Worm (Caenorhabditis elegans) whole organism, young adult: Measurements from ENCODE around the gene srlf-12.

Experiments
- B0019.2 ChIP-seq: fragments of 200-800 bp; sonication (Bioruptor generic); conservative IDR thresholded peaks from 2 replicates; pipeline ENCODE4 v1.3.6; 2022; ENCODE audit warnings: missing genetic modification reagents, missing genetic modification characterization, missing compliant biosample characterization
- B0336.3 ChIP-seq: fragments of 200-800 bp; sonication (Bioruptor generic); IDR thresholded peaks from 2 replicates; pipeline ENCODE4 v1.3.6; 2022; ENCODE audit warnings: missing genetic modification characterization, missing compliant biosample characterization
- C06A6.2 ChIP-seq: fragments of 200-800 bp; sonication (Bioruptor generic); conservative IDR thresholded peaks from 2 replicates; pipeline ENCODE4 v1.3.6; 2022; ENCODE audit warnings: missing genetic modification characterization, missing compliant biosample characterization
- F10E7.11 ChIP-seq: sonication (generic microtip); optimal IDR thresholded peaks from 2 replicates; lab custom pipeline; 2017; ENCODE audit warnings: mild to moderate bottlenecking, missing genetic modification characterization, moderate library complexity, missing compliant biosample characterization
- F52B5.7 ChIP-seq: sonication (generic microtip); optimal IDR thresholded peaks from 2 replicates; lab custom pipeline; 2016; ENCODE audit warnings: mild to moderate bottlenecking, missing genetic modification characterization, missing compliant biosample characterization
- Y56A3A.18 ChIP-seq: fragments of 200-800 bp; sonication (Bioruptor generic); IDR thresholded peaks from 2 replicates; pipeline ENCODE4 v1.3.6; 2022; ENCODE audit warnings: missing genetic modification reagents, missing genetic modification characterization, missing compliant biosample characterization
- Y67H2A.10 ChIP-seq: fragments of 200-800 bp; sonication (Bioruptor generic); conservative IDR thresholded peaks from 2 replicates; pipeline ENCODE4 v1.3.6; 2022; ENCODE audit warnings: missing genetic modification reagents, missing genetic modification characterization, missing compliant biosample characterization
- Y79H2A.3 ChIP-seq: fragments of 200-800 bp; sonication (Bioruptor generic); conservative IDR thresholded peaks from 2 replicates; pipeline ENCODE4 v1.3.6; 2022; ENCODE audit warnings: missing genetic modification reagents, missing genetic modification characterization, missing compliant biosample characterization
- Y95B8A.8 ChIP-seq: fragments of 200-800 bp; sonication (Bioruptor generic); IDR thresholded peaks from 2 replicates; pipeline ENCODE4 v1.3.6; 2022; ENCODE audit warnings: missing genetic modification reagents, missing genetic modification characterization, missing compliant biosample characterization
- akir-1 ChIP-seq: fragments of 200-800 bp; sonication (Bioruptor generic); optimal IDR thresholded peaks from 2 replicates; lab custom pipeline; 2018; ENCODE audit warnings: mild to moderate bottlenecking, missing genetic modification characterization, moderate library complexity, missing compliant biosample characterization
- ama-1 ChIP-seq, 3 experiments: fragments of 150-350 bp in 1 of 3; sonication (generic microtip) in 2 of 3; optimal IDR thresholded peaks; 2 replicates each; lab custom pipeline; 2014 to 2018; ENCODE audit warnings: missing biosample characterization in 2 of 3, missing genetic modification characterization in 2 of 3, missing genetic modification reagents in 2 of 3
- aptf-2 ChIP-seq: fragments of 200-800 bp; sonication (Bioruptor generic); conservative IDR thresholded peaks from 2 replicates; pipeline ENCODE4 v1.3.6; 2022; ENCODE audit warnings: missing genetic modification reagents, missing genetic modification characterization, missing compliant biosample characterization
- atf-7 ChIP-seq: sonication (generic microtip); optimal IDR thresholded peaks from 2 replicates; lab custom pipeline; 2017; ENCODE audit warnings: mild to moderate bottlenecking, missing genetic modification characterization, missing compliant biosample characterization
- attf-3 ChIP-seq: fragments of 200-800 bp; sonication (Bioruptor generic); conservative IDR thresholded peaks from 2 replicates; pipeline ENCODE4 v1.3.6; 2022; ENCODE audit warnings: missing genetic modification reagents, missing genetic modification characterization, missing compliant biosample characterization
- bed-2 ChIP-seq: fragments of 200-800 bp; sonication (Bioruptor generic); IDR thresholded peaks from 2 replicates; pipeline ENCODE4 v1.3.6; 2022; ENCODE audit warnings: missing genetic modification reagents, missing genetic modification characterization, missing compliant biosample characterization
- cebp-1 ChIP-seq, 2 experiments: fragments of 200-800 bp in 1 of 2; sonication (Bioruptor generic) in 1 of 2; sonication (generic microtip) in 1 of 2; IDR thresholded peaks in 1 of 2; optimal IDR thresholded peaks in 1 of 2; 2 replicates each; pipeline versions ENCODE4 v1.3.6 to Lab custom; 2017 to 2022; ENCODE audit warnings: missing compliant biosample characterization in 2 of 2, missing genetic modification characterization in 2 of 2, mild to moderate bottlenecking in 1 of 2, missing genetic modification reagents in 1 of 2, moderate library complexity in 1 of 2
- ceh-40 ChIP-seq: fragments of 200-800 bp; sonication (Bioruptor generic); IDR thresholded peaks from 2 replicates; pipeline ENCODE4 v1.3.6; 2022; ENCODE audit warnings: missing genetic modification characterization, missing compliant biosample characterization
- ceh-58 ChIP-seq: fragments of 200-800 bp; sonication (Bioruptor generic); IDR thresholded peaks from 2 replicates; pipeline ENCODE4 v1.3.6; 2022; ENCODE audit warnings: missing genetic modification characterization, missing compliant biosample characterization
- ceh-91 ChIP-seq: fragments of 200-800 bp; sonication (Bioruptor generic); IDR thresholded peaks from 2 replicates; pipeline ENCODE4 v1.3.6; 2022; ENCODE audit warnings: missing genetic modification reagents, missing genetic modification characterization, missing compliant biosample characterization
- chd-7 ChIP-seq: sonication (generic microtip); optimal IDR thresholded peaks from 2 replicates; lab custom pipeline; 2016; ENCODE audit warnings: mild to moderate bottlenecking, missing genetic modification characterization, moderate library complexity, missing compliant biosample characterization
- dox-1 ChIP-seq: fragments of 200-800 bp; sonication (Bioruptor generic); IDR thresholded peaks from 2 replicates; pipeline ENCODE4 v1.3.6; 2022; ENCODE audit warnings: missing genetic modification reagents, missing genetic modification characterization, missing compliant biosample characterization
- dpff-1 ChIP-seq: sonication (generic microtip); optimal IDR thresholded peaks from 2 replicates; lab custom pipeline; 2017; ENCODE audit warnings: mild to moderate bottlenecking, missing genetic modification characterization, missing compliant biosample characterization
- dpl-1 ChIP-seq: fragments of 150-350 bp; optimal IDR thresholded peaks from 2 replicates; lab custom pipeline; 2014; ENCODE audit warnings: missing biosample characterization, missing genetic modification reagents, missing genetic modification characterization
- egl-18 ChIP-seq: fragments of 200-800 bp; sonication (Bioruptor generic); IDR thresholded peaks from 2 replicates; pipeline ENCODE4 v1.3.6; 2022; ENCODE audit warnings: missing genetic modification reagents, missing genetic modification characterization, missing compliant biosample characterization
- egl-44 ChIP-seq: fragments of 200-800 bp; sonication (Bioruptor generic); IDR thresholded peaks from 2 replicates; pipeline ENCODE4 v1.3.6; 2022; ENCODE audit warnings: missing genetic modification reagents, missing genetic modification characterization, missing compliant biosample characterization
- egrh-3 ChIP-seq: fragments of 200-800 bp; sonication (Bioruptor generic); IDR thresholded peaks from 2 replicates; pipeline ENCODE4 v1.3.6; 2022; ENCODE audit warnings: missing genetic modification reagents, missing genetic modification characterization, missing compliant biosample characterization
- ets-4 ChIP-seq: fragments of 200-800 bp; sonication (Bioruptor generic); optimal IDR thresholded peaks from 2 replicates; lab custom pipeline; 2018; ENCODE audit warnings: mild to moderate bottlenecking, missing genetic modification characterization, missing compliant biosample characterization
- hlh-26 ChIP-seq: fragments of 200-800 bp; sonication (Bioruptor generic); conservative IDR thresholded peaks from 2 replicates; pipeline ENCODE4 v1.3.6; 2022; ENCODE audit warnings: missing genetic modification reagents, missing genetic modification characterization, missing compliant biosample characterization
- hsf-1 ChIP-seq: fragments of 200-800 bp; sonication (Bioruptor generic); IDR thresholded peaks from 2 replicates; pipeline ENCODE4 v1.3.6; 2022; ENCODE audit warnings: missing genetic modification reagents, missing genetic modification characterization, missing compliant biosample characterization
- lag-1 ChIP-seq: fragments of 200-800 bp; sonication (Bioruptor generic); IDR thresholded peaks from 2 replicates; pipeline ENCODE4 v1.3.6; 2022; ENCODE audit warnings: missing genetic modification reagents, missing genetic modification characterization, missing compliant biosample characterization
- lin-26 ChIP-seq: fragments of 200-800 bp; sonication (Bioruptor generic); IDR thresholded peaks from 2 replicates; pipeline ENCODE4 v1.3.6; 2022; ENCODE audit warnings: missing genetic modification reagents, missing genetic modification characterization, missing compliant biosample characterization
- lsy-27 ChIP-seq: sonication (generic microtip); optimal IDR thresholded peaks from 2 replicates; lab custom pipeline; 2017; ENCODE audit warnings: missing genetic modification characterization, mild to moderate bottlenecking, missing compliant biosample characterization, antibody characterized with exemption, missing genotype, borderline replicate concordance; ENCODE audit not compliant: insufficient read depth
- nhr-27 ChIP-seq: fragments of 200-800 bp; sonication (Bioruptor generic); optimal IDR thresholded peaks from 2 replicates; lab custom pipeline; 2018; ENCODE audit warnings: mild to moderate bottlenecking, missing genetic modification characterization, moderate library complexity, missing compliant biosample characterization
- pbrm-1 ChIP-seq: fragments of 200-800 bp; sonication (Bioruptor generic); IDR thresholded peaks from 2 replicates; pipeline ENCODE4 v1.3.6; 2022; ENCODE audit warnings: missing genetic modification reagents, missing genetic modification characterization, missing compliant biosample characterization
- pha-4 ChIP-seq: fragments of 150-350 bp; sonication (generic microtip); optimal IDR thresholded peaks from 2 replicates; lab custom pipeline; 2014; ENCODE audit warnings: missing biosample characterization, missing genetic modification reagents, missing genetic modification characterization
- rpc-1 ChIP-seq, 2 experiments: fragments of 150-350 bp in 1 of 2; sonication (generic microtip) in 1 of 2; optimal IDR thresholded peaks; 2 replicates each; lab custom pipeline; 2014 to 2018; ENCODE audit warnings: missing biosample characterization in 1 of 2, missing genetic modification characterization in 1 of 2, missing genetic modification reagents in 1 of 2, missing genotype in 1 of 2
- sdz-38 ChIP-seq: sonication (generic microtip); optimal IDR thresholded peaks from 2 replicates; lab custom pipeline; 2016; ENCODE audit warnings: missing genotype, missing genetic modification characterization, missing compliant biosample characterization
- snpc-1.1 ChIP-seq: sonication (generic microtip); optimal IDR thresholded peaks from 2 replicates; lab custom pipeline; 2017; ENCODE audit warnings: missing genetic modification characterization, mild to moderate bottlenecking, missing compliant biosample characterization, antibody characterized with exemption, moderate library complexity, missing genotype, missing genetic modification reagents; ENCODE audit not compliant: insufficient read depth
- snpc-1.3 ChIP-seq: sonication (generic microtip); optimal IDR thresholded peaks from 2 replicates; lab custom pipeline; 2017; ENCODE audit warnings: missing genetic modification characterization, mild to moderate bottlenecking, missing compliant biosample characterization, antibody characterized with exemption, moderate library complexity, missing genotype, missing genetic modification reagents; ENCODE audit not compliant: insufficient read depth
- snpc-3.4 ChIP-seq: sonication (generic microtip); optimal IDR thresholded peaks from 2 replicates; lab custom pipeline; 2017; ENCODE audit warnings: missing genetic modification characterization, mild to moderate bottlenecking, missing compliant biosample characterization, antibody characterized with exemption, moderate library complexity, missing genotype, missing genetic modification reagents
- somi-1 ChIP-seq: fragments of 200-800 bp; sonication (Bioruptor generic); optimal IDR thresholded peaks from 2 replicates; lab custom pipeline; 2018; ENCODE audit warnings: mild to moderate bottlenecking, missing genetic modification characterization, missing compliant biosample characterization
- tbp1 ChIP-seq: fragments of 200-800 bp; sonication (Bioruptor generic); optimal IDR thresholded peaks from 2 replicates; lab custom pipeline; 2018; ENCODE audit warnings: mild to moderate bottlenecking, missing genetic modification characterization, missing compliant biosample characterization
- unc-130 ChIP-seq: sonication (generic microtip); optimal IDR thresholded peaks from 2 replicates; lab custom pipeline; 2016; ENCODE audit warnings: missing genetic modification reagents, missing genetic modification characterization, missing compliant biosample characterization
- xnd-1 ChIP-seq: sonication (generic microtip); optimal IDR thresholded peaks from 2 replicates; lab custom pipeline; 2016; ENCODE audit warnings: missing genotype, missing genetic modification reagents, missing genetic modification characterization, missing compliant biosample characterization
- ztf-18 ChIP-seq: sonication (generic microtip); optimal IDR thresholded peaks from 2 replicates; lab custom pipeline; 2016; ENCODE audit warnings: missing genotype, mild to moderate bottlenecking, missing genetic modification characterization, missing compliant biosample characterization
- ztf-26 ChIP-seq: sonication (generic microtip); optimal IDR thresholded peaks from 2 replicates; lab custom pipeline; 2017; ENCODE audit warnings: missing genetic modification characterization, missing compliant biosample characterization

The srlf-12 gene

DNA sequence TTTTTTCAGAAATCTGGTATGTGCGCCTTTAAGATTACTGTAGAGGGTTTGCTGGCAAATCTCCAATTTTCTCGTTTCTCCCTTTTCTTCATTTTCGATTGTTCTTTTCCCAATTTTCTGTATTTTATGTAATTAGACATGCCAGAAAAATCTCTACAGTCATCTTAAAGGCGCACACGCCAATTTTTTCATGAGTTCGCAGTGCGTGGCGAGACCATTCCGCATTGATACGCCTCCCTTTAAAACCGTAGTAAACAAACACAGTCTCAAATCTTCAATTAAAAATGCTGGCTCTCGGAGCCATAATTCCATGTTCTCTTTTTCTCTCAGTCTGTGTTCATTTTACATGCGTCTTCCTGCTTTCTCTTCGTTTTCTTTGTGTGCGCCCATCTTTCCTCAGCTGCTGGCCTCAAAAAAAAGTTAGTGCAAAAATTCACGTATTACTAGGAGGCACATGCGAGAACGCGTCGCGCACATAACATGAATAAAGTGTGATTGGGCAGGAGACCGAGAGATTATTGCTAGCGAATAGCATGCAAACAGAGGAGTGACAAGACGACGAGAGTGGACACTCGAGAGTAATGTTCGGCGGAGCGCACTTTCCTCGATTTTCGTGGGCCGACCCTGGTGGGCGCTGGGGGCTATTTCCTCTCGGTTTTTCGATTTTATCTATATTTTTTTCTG, 27.1 kb upstream of the srlf-12 start (continued):
- TF ChIP-seq hsf-1 (GFP tag; lab: Robert Waterston, UW) (no peak), B0336.3 (GFP tag; lab: Robert Waterston, UW) (peak; percentile 74), snpc-1.3 (tag; lab: Kevin White, UChicago) (no peak), ets-4 (GFP tag; lab: Kevin White, UChicago) (no peak), dpff-1 (tag; lab: Kevin White, UChicago) (no peak), ceh-91 (peak; percentile 68), B0019.2 (GFP tag; lab: Robert Waterston, UW) (no peak), ztf-18 (tag; lab: Kevin White, UChicago) (peak; percentile 64), sdz-38 (tag; lab: Kevin White, UChicago) (no peak), ceh-40 (GFP tag; lab: Robert Waterston, UW) (no peak), rpc-1 (optimal IDR thresholded peaks at IDR 0.05; lab: Kevin White, UChicago) (no peak), rpc-1 (tag; optimal IDR thresholded peaks at IDR 0.05; lab: Kevin White, UChicago) (no peak), lsy-27 (no peak), F10E7.11 (no peak), cebp-1 (GFP tag; IDR thresholded peaks at IDR 0.05; lab: Robert Waterston, UW) (no peak), cebp-1 (tag; optimal IDR thresholded peaks at IDR 0.05; lab: Kevin White, UChicago) (peak; percentile 78), ama-1 (optimal IDR thresholded peaks at IDR 0.05; lab: Kevin White, UChicago) (no peak), ama-1 (GFP tag; optimal IDR thresholded peaks at IDR 0.05; lab: Kevin White, UChicago) (no peak), lag-1 (GFP tag; lab: Robert Waterston, UW) (no peak), unc-130 (no peak), lin-26 (0 out of 2 replicates have a peak, but pooled peaks have one; percentile 40), attf-3 (GFP tag; lab: Robert Waterston, UW) (0 out of 2 replicates have a peak, but pooled peaks have one; percentile 20), F52B5.7 (no peak), bed-2 (no peak), pha-4 (tag; lab: Kevin White, UChicago) (no peak), akir-1 (GFP tag; lab: Kevin White, UChicago) (no peak), dpl-1 (GFP tag; lab: Kevin White, UChicago) (no peak), egrh-3 (GFP tag; lab: Robert Waterston, UW) (no peak), nhr-27 (no peak), egl-44 (no peak), Y79H2A.3 (GFP tag; lab: Robert Waterston, UW) (no peak), pbrm-1 (GFP tag; lab: Robert Waterston, UW) (0 out of 2 replicates have a peak, but pooled peaks have one; percentile 32), ztf-26 (tag; lab: Kevin White, UChicago) (peak; percentile 59), aptf-2 (GFP tag; lab: Robert Waterston, UW) (no peak), egl-18 (GFP tag; lab: Robert Waterston, UW) (no peak), Y95B8A.8 (GFP tag; lab: Robert Waterston, UW) (no peak), xnd-1 (tag; lab: Kevin White, UChicago) (peak; percentile 70), chd-7 (tag; lab: Kevin White, UChicago) (peak; percentile 58), hlh-26 (GFP tag; lab: Robert Waterston, UW) (no peak), tbp1 (peak; percentile 38), somi-1 (peak; percentile 38), ceh-58 (GFP tag; lab: Robert Waterston, UW) (no peak), dox-1 (peak; percentile 84), C06A6.2 (GFP tag; lab: Robert Waterston, UW) (no peak), snpc-3.4 (tag; lab: Kevin White, UChicago) (peak; percentile 25), atf-7 (tag; lab: Kevin White, UChicago) (no peak), snpc-1.1 (no peak), Y56A3A.18 (no peak), Y67H2A.10 (GFP tag; lab: Robert Waterston, UW) (no peak)
